Fruit fly (Drosophila melanogaster) whole organism, embryonic: ENCODE data around the gene und.

Experiments
- CG10543 ChIP-seq: fragments of 200-800 bp; sonication (Bioruptor generic); optimal IDR thresholded peaks from 3 replicates; lab custom pipeline; 2017; ENCODE audit warnings: missing biosample characterization, mild to moderate bottlenecking, missing genetic modification characterization, moderate library complexity
- CG11456 ChIP-seq: fragments of 200-800 bp; sonication (Bioruptor generic); IDR thresholded peaks from 3 replicates; pipeline ENCODE4 v1.3.6; 2022; ENCODE audit warnings: missing biosample characterization, missing genetic modification characterization
- CG12236 ChIP-seq: fragments of 200-800 bp; sonication (Bioruptor generic); optimal IDR thresholded peaks from 2 replicates; lab custom pipeline; 2016; ENCODE audit warnings: missing biosample characterization, missing genetic modification characterization
- CG12769 ChIP-seq: fragments of 200-800 bp; sonication (Bioruptor generic); optimal IDR thresholded peaks from 2 replicates; lab custom pipeline; 2019; ENCODE audit warnings: missing biosample characterization, mild to moderate bottlenecking, missing genetic modification characterization, moderate library complexity
- CG13287 ChIP-seq: fragments of 200-800 bp; sonication (Bioruptor generic); IDR thresholded peaks from 2 replicates; pipeline ENCODE4 v1.3.6; 2022; ENCODE audit warnings: missing biosample characterization, missing genetic modification characterization; ENCODE audit not compliant: partially characterized antibody
- CG14860 ChIP-seq: fragments of 200-800 bp; sonication (Bioruptor generic); IDR thresholded peaks from 3 replicates; pipeline ENCODE4 v1.3.6; 2022; ENCODE audit warnings: missing biosample characterization, missing genetic modification characterization; ENCODE audit not compliant: partially characterized antibody
- CG15514 ChIP-seq: fragments of 200-800 bp; sonication (Bioruptor generic); optimal IDR thresholded peaks from 3 replicates; lab custom pipeline; 2017; ENCODE audit warnings: missing biosample characterization, missing genetic modification characterization, mild to moderate bottlenecking, moderate library complexity, missing genetic modification reagents
- CG31388 ChIP-seq: fragments of 200-800 bp; sonication (Bioruptor generic); optimal IDR thresholded peaks from 2 replicates; lab custom pipeline; 2016; ENCODE audit warnings: missing biosample characterization, missing genetic modification characterization
- CG3163 ChIP-seq: fragments of 200-800 bp; sonication (Bioruptor generic); optimal IDR thresholded peaks from 3 replicates; lab custom pipeline; 2016; ENCODE audit warnings: missing biosample characterization, missing genetic modification characterization
- CG34376 ChIP-seq: fragments of 200-800 bp; sonication (Bioruptor generic); optimal IDR thresholded peaks from 2 replicates; lab custom pipeline; 2018; ENCODE audit warnings: missing biosample characterization, mild to moderate bottlenecking, missing genetic modification characterization
- CG42726 ChIP-seq: fragments of 200-800 bp; sonication (Bioruptor generic); IDR thresholded peaks from 2 replicates; pipeline ENCODE4 v1.3.6; 2022; ENCODE audit warnings: missing biosample characterization, missing genetic modification characterization; ENCODE audit not compliant: partially characterized antibody
- CG4707 ChIP-seq: fragments of 200-800 bp; sonication (Bioruptor generic); optimal IDR thresholded peaks from 2 replicates; lab custom pipeline; 2018; ENCODE audit warnings: missing biosample characterization, mild to moderate bottlenecking, missing genetic modification characterization, moderate library complexity
- CG4820 ChIP-seq: fragments of 200-800 bp; sonication (Bioruptor generic); optimal IDR thresholded peaks from 3 replicates; lab custom pipeline; 2016; ENCODE audit warnings: missing biosample characterization, missing genetic modification characterization
- CG6654 ChIP-seq: fragments of 200-800 bp; sonication (Bioruptor generic); optimal IDR thresholded peaks from 2 replicates; lab custom pipeline; 2017; ENCODE audit warnings: missing biosample characterization, mild to moderate bottlenecking, missing genetic modification characterization
- CG6765 ChIP-seq: fragments of 200-800 bp; sonication (Bioruptor generic); optimal IDR thresholded peaks from 3 replicates; lab custom pipeline; 2017; ENCODE audit warnings: missing biosample characterization, mild to moderate bottlenecking, missing genetic modification characterization
- CG8924 ChIP-seq: fragments of 200-800 bp; optimal IDR thresholded peaks from 3 replicates; lab custom pipeline; 2019; ENCODE audit warnings: missing biosample characterization, mild to moderate bottlenecking, missing genetic modification characterization, moderate library complexity
- CTCF ChIP-seq: fragments of 200-800 bp; sonication (Bioruptor generic); optimal IDR thresholded peaks from 2 replicates; lab custom pipeline; 2017; ENCODE audit warnings: missing biosample characterization, mild to moderate bottlenecking, missing genetic modification characterization, moderate library complexity
- D19A ChIP-seq: fragments of 200-800 bp; optimal IDR thresholded peaks from 3 replicates; lab custom pipeline; 2019; ENCODE audit warnings: missing biosample characterization, mild to moderate bottlenecking, missing genetic modification characterization, moderate library complexity
- D19B ChIP-seq: fragments of 200-800 bp; sonication (Bioruptor generic); optimal IDR thresholded peaks from 2 replicates; lab custom pipeline; 2017; ENCODE audit warnings: missing biosample characterization, mild to moderate bottlenecking, missing genetic modification characterization
- GATAe ChIP-seq: fragments of 200-800 bp; sonication (Bioruptor generic); conservative IDR thresholded peaks from 2 replicates; pipeline ENCODE4 v1.3.6; 2022; ENCODE audit warnings: missing biosample characterization, missing genetic modification characterization
- Gsc ChIP-seq: fragments of 200-800 bp; sonication (Bioruptor generic); IDR thresholded peaks from 2 replicates; pipeline ENCODE4 v1.3.6; 2022; ENCODE audit warnings: missing biosample characterization, missing genetic modification characterization
- Hey ChIP-seq: fragments of 200-800 bp; sonication (Bioruptor generic); optimal IDR thresholded peaks from 3 replicates; lab custom pipeline; 2018; ENCODE audit warnings: missing biosample characterization, mild to moderate bottlenecking, missing genetic modification characterization
- HmgZ ChIP-seq: fragments of 200-800 bp; sonication (Bioruptor generic); optimal IDR thresholded peaks from 2 replicates; lab custom pipeline; 2018; ENCODE audit warnings: missing biosample characterization, mild to moderate bottlenecking, missing genetic modification characterization
- Hmr ChIP-seq: fragments of 200-800 bp; sonication (Bioruptor generic); optimal IDR thresholded peaks from 3 replicates; lab custom pipeline; 2017; ENCODE audit warnings: mild to moderate bottlenecking, missing biosample characterization, missing genetic modification reagents, missing genetic modification characterization
- Lhr ChIP-seq: fragments of 200-800 bp; sonication (Bioruptor generic); optimal IDR thresholded peaks from 3 replicates; lab custom pipeline; 2017; ENCODE audit warnings: mild to moderate bottlenecking, missing biosample characterization, missing genetic modification reagents, missing genetic modification characterization
- Med ChIP-seq: fragments of 200-800 bp; sonication (Bioruptor generic); peaks from one replicate; lab custom pipeline; 2016; ENCODE audit warnings: missing biosample characterization, missing genetic modification characterization, mild to moderate bottlenecking, inconsistent platforms, moderate library complexity
- Nf-YB ChIP-seq: fragments of 200-800 bp; sonication (Bioruptor generic); optimal IDR thresholded peaks from 3 replicates; lab custom pipeline; 2019; ENCODE audit warnings: missing biosample characterization, mild to moderate bottlenecking, missing genetic modification characterization, moderate library complexity
- Nf-YC ChIP-seq: fragments of 200-800 bp; optimal IDR thresholded peaks from 3 replicates; lab custom pipeline; 2019; ENCODE audit warnings: missing biosample characterization, mild to moderate bottlenecking, missing genetic modification characterization, moderate library complexity
- PHDP ChIP-seq: fragments of 200-800 bp; sonication (Bioruptor generic); optimal IDR thresholded peaks from 3 replicates; lab custom pipeline; 2018; ENCODE audit warnings: missing biosample characterization, mild to moderate bottlenecking, missing genetic modification characterization, moderate library complexity
- Pdp1 ChIP-seq, 2 experiments: fragments of 200-800 bp; sonication (Bioruptor generic); optimal IDR thresholded peaks; 3 replicates each; lab custom pipeline; 2016; ENCODE audit warnings: missing biosample characterization in 2 of 2, missing genetic modification characterization in 2 of 2, mild to moderate bottlenecking in 1 of 2, moderate library complexity in 1 of 2
- Poxn ChIP-seq: fragments of 200-800 bp; sonication (Bioruptor generic); IDR thresholded peaks from 2 replicates; pipeline ENCODE4 v1.3.6; 2022; ENCODE audit warnings: missing biosample characterization, missing genetic modification characterization
- abd-A ChIP-seq: fragments of 200-800 bp; sonication (Bioruptor generic); optimal IDR thresholded peaks from 3 replicates; lab custom pipeline; 2019; ENCODE audit warnings: missing biosample characterization, mild to moderate bottlenecking, missing genetic modification characterization, moderate library complexity
- caup ChIP-seq: fragments of 200-800 bp; sonication (Bioruptor generic); optimal IDR thresholded peaks from 3 replicates; lab custom pipeline; 2017; ENCODE audit warnings: missing biosample characterization, mild to moderate bottlenecking, missing genetic modification characterization, moderate library complexity; ENCODE audit not compliant: severe bottlenecking
- corto ChIP-seq: fragments of 200-800 bp; sonication (Bioruptor generic); optimal IDR thresholded peaks from 2 replicates; lab custom pipeline; 2016; ENCODE audit warnings: missing biosample characterization, mild to moderate bottlenecking, missing genetic modification characterization, moderate library complexity
- cwo ChIP-seq: fragments of 200-800 bp; sonication (Bioruptor generic); optimal IDR thresholded peaks from 3 replicates; lab custom pipeline; 2017; ENCODE audit warnings: missing biosample characterization, missing genetic modification characterization, mild to moderate bottlenecking, moderate library complexity, missing genetic modification reagents
- exex ChIP-seq: fragments of 200-800 bp; sonication (Bioruptor generic); optimal IDR thresholded peaks from 4 replicates; lab custom pipeline; 2018; ENCODE audit warnings: missing biosample characterization, mild to moderate bottlenecking, missing genetic modification characterization, moderate library complexity
- nom ChIP-seq: fragments of 200-800 bp; sonication (Bioruptor generic); optimal IDR thresholded peaks from 2 replicates; lab custom pipeline; 2017; ENCODE audit warnings: missing biosample characterization, missing genetic modification characterization, mild to moderate bottlenecking, moderate library complexity, missing genetic modification reagents
- pros ChIP-seq: fragments of 200-800 bp; sonication (Bioruptor generic); optimal IDR thresholded peaks from 3 replicates; lab custom pipeline; 2019; ENCODE audit warnings: missing biosample characterization, mild to moderate bottlenecking, missing genetic modification characterization, moderate library complexity
- rib ChIP-seq: fragments of 200-800 bp; sonication (Bioruptor generic); IDR thresholded peaks from 2 replicates; pipeline ENCODE4 v1.3.6; 2022; ENCODE audit warnings: missing biosample characterization, missing genetic modification characterization
- sd ChIP-seq: fragments of 200-800 bp; sonication (Bioruptor generic); optimal IDR thresholded peaks from 3 replicates; lab custom pipeline; 2018; ENCODE audit warnings: missing biosample characterization, mild to moderate bottlenecking, missing genetic modification characterization, moderate library complexity
- sens ChIP-seq: fragments of 200-800 bp; sonication (Bioruptor generic); peaks from one replicate; lab custom pipeline; 2016; ENCODE audit warnings: missing biosample characterization, missing genetic modification characterization
- slbo ChIP-seq: fragments of 200-800 bp; sonication (Bioruptor generic); IDR thresholded peaks from 2 replicates; pipeline ENCODE4 v1.3.6; 2022; ENCODE audit warnings: missing biosample characterization, missing genetic modification characterization
- ssp ChIP-seq: fragments of 200-800 bp; sonication (Bioruptor generic); IDR thresholded peaks from 2 replicates; pipeline ENCODE4 v1.3.6; 2022; ENCODE audit warnings: missing biosample characterization, missing genetic modification characterization
- stc ChIP-seq: fragments of 200-800 bp; sonication (Bioruptor generic); IDR thresholded peaks from 2 replicates; pipeline ENCODE4 v1.3.6; 2022; ENCODE audit warnings: missing biosample characterization, missing genetic modification characterization
- wor ChIP-seq: fragments of 200-800 bp; sonication (Bioruptor generic); IDR thresholded peaks from 2 replicates; pipeline ENCODE4 v1.3.6; 2022; ENCODE audit warnings: missing biosample characterization, missing genetic modification characterization

Gene und

DNA sequence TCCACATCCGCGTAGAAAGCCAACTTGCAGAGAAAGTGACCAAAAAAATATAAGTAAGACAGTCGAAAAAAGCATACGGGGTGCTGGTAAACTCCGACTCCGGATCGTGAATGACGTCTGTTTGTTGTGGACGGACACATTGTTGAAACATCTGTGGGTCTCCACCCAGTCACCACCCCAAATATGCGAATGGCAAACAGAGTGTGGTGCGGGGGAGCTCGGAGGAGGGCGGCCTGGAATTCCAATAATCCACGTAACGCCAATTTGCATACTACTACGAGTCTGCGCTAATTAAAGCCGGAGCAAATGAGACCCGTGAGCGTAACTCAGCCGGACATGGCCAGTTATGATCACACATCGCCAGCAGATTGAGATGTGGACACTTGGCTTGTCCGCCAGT lies 20.0 kb downstream of the und start:
- peak; percentile 79 for TF ChIP-seq sd (tag; lab: Kevin White, UChicago)
- TF ChIP-seq CG42726 (GFP tag; lab: Robert Waterston, UW), result 0 out of 2 replicates have a peak, but pooled peaks have one; percentile 13
- TF ChIP-seq CG4820 (GFP tag; lab: Kevin White, UChicago), result no peak
- TF ChIP-seq slbo (GFP tag; lab: Robert Waterston, UW), result no peak
- TF ChIP-seq Med (GFP tag; lab: Kevin White, UChicago), result peak; percentile 4

DNA sequence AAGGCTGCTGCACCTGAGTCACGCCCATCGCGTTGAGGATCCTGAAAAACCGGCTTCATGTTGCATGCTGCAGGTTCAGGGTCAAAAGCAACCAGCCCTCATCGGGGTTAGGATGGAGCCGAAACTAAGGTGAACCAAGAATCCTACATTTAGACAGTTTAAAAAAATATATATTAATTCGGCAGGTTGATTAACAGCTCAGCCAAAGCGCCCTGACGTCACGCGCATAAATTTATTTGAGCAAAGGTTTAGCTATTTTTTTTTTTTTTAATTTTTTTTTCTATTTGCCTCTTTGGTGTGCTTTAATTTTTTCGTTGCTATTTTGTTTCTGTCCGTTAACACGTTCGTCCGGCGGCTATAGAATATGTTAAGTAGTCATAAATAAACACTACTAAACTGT lies 21.3 kb downstream of the und start:
- TF ChIP-seq sens (GFP tag; lab: Kevin White, UChicago) (peak; percentile 4), D19A (tag; lab: Kevin White, UChicago) (no peak), CG12769 (tag; lab: Kevin White, UChicago) (no peak), CG15514 (GFP tag; lab: Kevin White, UChicago) (no peak)

DNA sequence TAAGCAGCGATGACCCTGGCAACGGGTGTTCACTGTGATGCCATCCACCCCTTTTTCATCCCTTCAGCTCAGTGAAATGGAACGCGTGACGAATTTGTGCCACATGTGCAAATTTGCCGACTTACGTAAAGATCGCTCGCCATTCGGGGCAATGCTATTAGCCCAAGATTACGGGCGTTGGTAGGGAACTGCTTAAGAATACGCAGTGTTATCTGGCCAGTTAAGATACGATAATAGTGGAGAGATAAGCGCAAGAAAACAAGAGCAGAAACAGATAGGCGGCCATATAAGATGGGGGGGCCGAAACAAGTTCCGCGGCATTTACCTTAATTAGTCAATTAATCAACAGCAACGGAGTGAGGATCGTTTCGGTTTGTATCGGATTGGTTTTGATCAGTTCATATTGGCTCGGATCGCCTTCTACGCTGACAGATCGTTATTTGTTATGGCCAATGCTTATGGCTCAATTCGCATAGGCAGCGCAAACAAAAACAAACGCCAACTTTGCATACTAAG lies 22.8 kb downstream of the und start:
- TF ChIP-seq abd-A (tag; lab: Kevin White, UChicago) (peak; percentile 95), stc (no peak), ssp (no peak), nom (peak; percentile 22), CG12236 (GFP tag; lab: Kevin White, UChicago) (no peak), caup (GFP tag; lab: Kevin White, UChicago) (peak; percentile 14), Gsc (GFP tag; lab: Robert Waterston, UW) (no peak), Hey (tag; lab: Kevin White, UChicago) (peak; percentile 54), CG12769 (tag; lab: Kevin White, UChicago) (peak; percentile 15), CG13287 (GFP tag; lab: Robert Waterston, UW) (no peak), CG8924 (no peak), rib (GFP tag; lab: Robert Waterston, UW) (0 out of 2 replicates have a peak, but pooled peaks have one; percentile 22), CG14860 (GFP tag; lab: Robert Waterston, UW) (no peak), sd (tag; lab: Kevin White, UChicago) (peak; percentile 51), PHDP (tag; lab: Kevin White, UChicago) (no peak), CG11456 (GFP tag; lab: Robert Waterston, UW) (no peak), Nf-YB (GFP tag; lab: Kevin White, UChicago) (peak; percentile 2), Nf-YC (tag; lab: Kevin White, UChicago) (peak; percentile 44), D19B (GFP tag; lab: Kevin White, UChicago) (no peak), Hmr (peak; percentile 30), Poxn (GFP tag; lab: Robert Waterston, UW) (no peak), pros (GFP tag; lab: Kevin White, UChicago) (peak; percentile 7), CG3163 (GFP tag; lab: Kevin White, UChicago) (no peak), CTCF (GFP tag; lab: Kevin White, UChicago) (no peak), HmgZ (tag; lab: Kevin White, UChicago) (peak; percentile 41), corto (GFP tag; lab: Kevin White, UChicago) (no peak), cwo (peak; percentile 63), GATAe (GFP tag; lab: Robert Waterston, UW) (peak; percentile 53; the same call in 1 of the 2 replicates), Lhr (GFP tag; lab: Kevin White, UChicago) (no peak), CG31388 (GFP tag; lab: Kevin White, UChicago) (no peak), wor (GFP tag; lab: Robert Waterston, UW) (no peak), exex (peak; percentile 94), CG4707 (GFP tag; lab: Kevin White, UChicago) (no peak), CG10543 (GFP tag; lab: Kevin White, UChicago) (peak; percentile 55), CG6765 (GFP tag; lab: Kevin White, UChicago) (no peak), CG34376 (GFP tag; lab: Kevin White, UChicago) (peak; percentile 41), Pdp1 (GFP tag; optimal IDR thresholded peaks at IDR 0.05; lab: Kevin White, UChicago) (peak in 1 of 2 experiments; percentile 58), D19A (tag; lab: Kevin White, UChicago) (no peak), CG6654 (GFP tag; lab: Kevin White, UChicago) (no peak)
